Worm (Caenorhabditis elegans) whole organism, L3 larva: Measurements from ENCODE around the gene pals-23.

Source experiments
- fkh-10 ChIP-seq: sonication (generic microtip); optimal IDR thresholded peaks from 2 replicates; lab custom pipeline; 2017; ENCODE audit warnings: missing biosample characterization, missing genetic modification reagents, missing genetic modification characterization
- lin-15B ChIP-seq: fragments of 150-350 bp; optimal IDR thresholded peaks from 2 replicates; lab custom pipeline; 2014; ENCODE audit warnings: missing biosample characterization, missing genetic modification characterization
- snpc-4 ChIP-seq: fragments of 150-350 bp; optimal IDR thresholded peaks from 2 replicates; lab custom pipeline; 2014; ENCODE audit warnings: missing biosample characterization, missing genetic modification characterization
- unc-39 ChIP-seq: sonication (generic microtip); optimal IDR thresholded peaks from 4 replicates; lab custom pipeline; 2017; ENCODE audit warnings: missing biosample characterization, missing genetic modification characterization

DNA sequence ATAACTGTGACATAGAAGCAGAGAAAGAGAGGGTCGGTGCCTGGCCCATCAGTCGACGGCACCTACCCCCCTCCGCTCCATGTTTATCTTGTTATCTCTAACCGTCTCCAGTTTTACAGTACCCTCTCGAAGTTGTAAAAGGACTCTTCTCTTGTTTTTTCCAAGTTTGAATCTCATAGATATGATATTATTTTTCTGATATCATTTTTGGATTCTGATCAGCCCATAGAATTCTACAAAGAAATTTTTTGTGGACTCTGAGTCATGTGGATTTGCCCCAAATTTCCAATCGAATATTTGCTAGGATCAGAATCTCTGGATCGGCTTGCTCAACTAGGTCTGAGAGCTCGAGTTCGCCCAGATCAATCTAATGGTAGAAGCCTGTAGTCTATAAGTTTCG, 10.0 kb upstream of the pals-23 start, which contains the start of gene C29F9.6:
- no peak for TF ChIP-seq unc-39
- TF ChIP-seq snpc-4 (tag; lab: Kevin White, UChicago) = no peak
- no peak for TF ChIP-seq fkh-10 (GFP tag; lab: Kevin White, UChicago)
- no peak for TF ChIP-seq lin-15B (tag; lab: Kevin White, UChicago)
